Worm (Caenorhabditis elegans): ENCODE data around the gene nspb-1.

nspb-1 gene

ce11 chrIV:6581658-6582057 is 9.3 kb downstream of the nspb-1 start:
- TF ChIP-seq W03F9.2 (tag; optimal IDR thresholded peaks at IDR 0.05) (no peak), him-1 (tag; optimal IDR thresholded peaks at IDR 0.05) (no peak), dao-5 (tag; optimal IDR thresholded peaks at IDR 0.05) (no peak)

- TF ChIP-seq dao-5 (tag; optimal IDR thresholded peaks at IDR 0.05) (no peak), him-1 (tag; optimal IDR thresholded peaks at IDR 0.05) (no peak)
Observed at ce11 chrIV:6577914-6578313, 13.0 kb downstream of the nspb-1 start, which contains the start of gene C43G2.3. C43G2.3 (plus strand) TSS chrIV:6578214.

ce11 chrIV:6576728-6577101 is 14.2 kb downstream of the nspb-1 start:
- TF ChIP-seq him-1 (tag; optimal IDR thresholded peaks at IDR 0.05), result no peak
- TF ChIP-seq W03F9.2 (tag; optimal IDR thresholded peaks at IDR 0.05), result no peak
- no peak for TF ChIP-seq dao-5 (tag; optimal IDR thresholded peaks at IDR 0.05)

- TF ChIP-seq him-1 (tag; optimal IDR thresholded peaks at IDR 0.05), result no peak
Observed at ce11 chrIV:6575959-6576727, 14.8 kb downstream of the nspb-1 start.

- TF ChIP-seq dao-5 (tag; optimal IDR thresholded peaks at IDR 0.05) (no peak), him-1 (tag; optimal IDR thresholded peaks at IDR 0.05) (no peak)
Observed at ce11 chrIV:6574343-6574742, 16.6 kb downstream of the nspb-1 start.

ce11 chrIV:6572655-6573054 is 18.3 kb downstream of the nspb-1 start:
- no peak for TF ChIP-seq him-1 (tag; optimal IDR thresholded peaks at IDR 0.05)
- TF ChIP-seq W03F9.2 (tag; optimal IDR thresholded peaks at IDR 0.05), result no peak
- TF ChIP-seq dao-5 (tag; optimal IDR thresholded peaks at IDR 0.05), result no peak

ce11 chrIV:6572238-6572637 is 18.7 kb downstream of the nspb-1 start, which contains the start of gene bicd-1:
bicd-1 (minus strand) TSS chrIV:6572338.
- TF ChIP-seq him-1 (tag; optimal IDR thresholded peaks at IDR 0.05) (no peak), W03F9.2 (tag; optimal IDR thresholded peaks at IDR 0.05) (no peak)

- TF ChIP-seq him-1 (tag; optimal IDR thresholded peaks at IDR 0.05) (no peak), W03F9.2 (tag; optimal IDR thresholded peaks at IDR 0.05) (no peak), dao-5 (tag; optimal IDR thresholded peaks at IDR 0.05) (no peak)
Observed at ce11 chrIV:6565605-6566004, 25.3 kb downstream of the nspb-1 start.

ce11 chrIV:6562039-6562438 is 28.9 kb downstream of the nspb-1 start:
- TF ChIP-seq him-1 (tag; optimal IDR thresholded peaks at IDR 0.05), result no peak
- no peak for TF ChIP-seq W03F9.2 (tag; optimal IDR thresholded peaks at IDR 0.05)
- no peak for TF ChIP-seq dao-5 (tag; optimal IDR thresholded peaks at IDR 0.05)

- TF ChIP-seq dao-5 (tag; optimal IDR thresholded peaks at IDR 0.05), result no peak
- TF ChIP-seq him-1 (tag; optimal IDR thresholded peaks at IDR 0.05), result no peak
- no peak for TF ChIP-seq W03F9.2 (tag; optimal IDR thresholded peaks at IDR 0.05)
Observed at ce11 chrIV:6560434-6560833, 30.5 kb downstream of the nspb-1 start, which contains the start of gene best-9. best-9 (plus strand) TSS chrIV:6560734.

ce11 chrIV:6556624-6557368 is 34.1 kb downstream of the nspb-1 start, which contains the start of gene try-3:
try-3 (plus strand) TSS chrIV:6557155.
- TF ChIP-seq dao-5 (tag; optimal IDR thresholded peaks at IDR 0.05) (peak; percentile 9), him-1 (tag; optimal IDR thresholded peaks at IDR 0.05) (peak; percentile 45), W03F9.2 (tag; optimal IDR thresholded peaks at IDR 0.05) (peak; percentile 19)

- TF ChIP-seq him-1 (tag; optimal IDR thresholded peaks at IDR 0.05), result no peak
- TF ChIP-seq W03F9.2 (tag; optimal IDR thresholded peaks at IDR 0.05), result no peak
- TF ChIP-seq dao-5 (tag; optimal IDR thresholded peaks at IDR 0.05), result no peak
Observed at ce11 chrIV:6555388-6556330, 35.3 kb downstream of the nspb-1 start, which contains the start of gene paqr-1. paqr-1 (minus strand) TSS chrIV:6555438.

- TF ChIP-seq dao-5 (tag; optimal IDR thresholded peaks at IDR 0.05) (no peak), W03F9.2 (tag; optimal IDR thresholded peaks at IDR 0.05) (no peak), him-1 (tag; optimal IDR thresholded peaks at IDR 0.05) (no peak)
Observed at ce11 chrIV:6554865-6555264, 36.0 kb downstream of the nspb-1 start.

All from whole organism, L4/young adult.